Worm (Caenorhabditis elegans) whole organism, L4 larva: ENCODE data around the gene btb-16.
A peak's percentile ranks its signal among the peaks of the same experiment; 100 is the strongest.

Experiments
- F10B5.3 ChIP-seq: sonication (generic microtip); optimal IDR thresholded peaks from 2 replicates; lab custom pipeline; 2016; ENCODE audit warnings: mild to moderate bottlenecking, missing genetic modification characterization, missing compliant biosample characterization
- F49E8.2 ChIP-seq: sonication (generic microtip); optimal IDR thresholded peaks from 2 replicates; lab custom pipeline; 2016; ENCODE audit warnings: missing compliant biosample characterization, mild to moderate bottlenecking, missing genetic modification characterization, borderline replicate concordance
- Y5F2A.4 ChIP-seq: fragments of 200-800 bp; sonication (Bioruptor generic); optimal IDR thresholded peaks from 2 replicates; lab custom pipeline; 2018; ENCODE audit warnings: mild to moderate bottlenecking, missing genetic modification characterization, missing compliant biosample characterization
- aha-1 ChIP-seq: fragments of 150-350 bp; peaks from one replicate; lab custom pipeline; 2014; ENCODE audit warnings: missing biosample characterization, missing genetic modification characterization
- aly-2 ChIP-seq: sonication (generic microtip); optimal IDR thresholded peaks from 2 replicates; lab custom pipeline; 2018; ENCODE audit warnings: missing biosample characterization, missing genetic modification characterization
- ceh-28 ChIP-seq: fragments of 150-350 bp; optimal IDR thresholded peaks from 2 replicates; lab custom pipeline; 2014; ENCODE audit warnings: missing biosample characterization, missing genetic modification reagents, missing genetic modification characterization
- cey-2 ChIP-seq: sonication (generic microtip); optimal IDR thresholded peaks from 3 replicates; lab custom pipeline; 2017; ENCODE audit warnings: missing genetic modification characterization, mild to moderate bottlenecking, missing compliant biosample characterization, antibody characterized with exemption, borderline replicate concordance; ENCODE audit not compliant: insufficient read depth
- daf-12 ChIP-seq: fragments of 150-350 bp; optimal IDR thresholded peaks from 2 replicates; lab custom pipeline; 2014; ENCODE audit warnings: missing biosample characterization, missing genetic modification reagents, missing genetic modification characterization
- daf-8 ChIP-seq: fragments of 200-800 bp; sonication (Bioruptor generic); IDR thresholded peaks from 2 replicates; pipeline ENCODE4 v1.3.6; 2022; ENCODE audit warnings: missing genetic modification characterization, missing compliant biosample characterization
- dmd-6 ChIP-seq: fragments of 200-800 bp; sonication (Bioruptor generic); IDR thresholded peaks from 2 replicates; pipeline ENCODE4 v1.3.6; 2022; ENCODE audit warnings: missing genetic modification reagents, missing genetic modification characterization, missing compliant biosample characterization
- dmd-8 ChIP-seq: fragments of 200-800 bp; sonication (Bioruptor generic); IDR thresholded peaks from 2 replicates; pipeline ENCODE4 v1.3.6; 2022; ENCODE audit warnings: missing genetic modification characterization, missing compliant biosample characterization
- dve-1 ChIP-seq: sonication (generic microtip); optimal IDR thresholded peaks from 2 replicates; lab custom pipeline; 2017; ENCODE audit warnings: antibody characterized with exemption, mild to moderate bottlenecking, missing genetic modification characterization, missing compliant biosample characterization; ENCODE audit not compliant: insufficient read depth
- egl-43 ChIP-seq: fragments of 200-800 bp; sonication (Bioruptor generic); IDR thresholded peaks from 2 replicates; pipeline ENCODE4 v1.3.6; 2022; ENCODE audit warnings: missing genetic modification reagents, missing genetic modification characterization, missing compliant biosample characterization
- fkh-10 ChIP-seq: fragments of 150-350 bp; optimal IDR thresholded peaks from 2 replicates; lab custom pipeline; 2014; ENCODE audit warnings: missing biosample characterization, missing genetic modification reagents, missing genetic modification characterization
- fos-1 ChIP-seq: fragments of 150-350 bp; optimal IDR thresholded peaks from 2 replicates; lab custom pipeline; 2014; ENCODE audit warnings: missing biosample characterization, missing genetic modification characterization
- hif-1 ChIP-seq, 2 experiments: sonication (generic microtip); optimal IDR thresholded peaks; 2 replicates each; lab custom pipeline; 2016 to 2017; ENCODE audit warnings: missing compliant biosample characterization in 2 of 2, missing genetic modification characterization in 2 of 2, missing genetic modification reagents in 2 of 2, missing genotype in 2 of 2, mild to moderate bottlenecking in 1 of 2
- hlh-11 ChIP-seq: fragments of 200-800 bp; sonication (Bioruptor generic); optimal IDR thresholded peaks from 2 replicates; lab custom pipeline; 2018; ENCODE audit warnings: mild to moderate bottlenecking, missing genetic modification characterization, missing compliant biosample characterization
- hmg-1.1 ChIP-seq: fragments of 200-800 bp; sonication (Bioruptor generic); IDR thresholded peaks from 2 replicates; pipeline ENCODE4 v1.3.6; 2022; ENCODE audit warnings: missing genetic modification reagents, missing genetic modification characterization, missing compliant biosample characterization
- lin-29 ChIP-seq: fragments of 200-800 bp; sonication (Bioruptor generic); IDR thresholded peaks from 2 replicates; pipeline ENCODE4 v1.3.6; 2022; ENCODE audit warnings: missing genetic modification reagents, missing genetic modification characterization, missing compliant biosample characterization
- lir-3 ChIP-seq: sonication (generic microtip); optimal IDR thresholded peaks from 2 replicates; lab custom pipeline; 2016; ENCODE audit warnings: mild to moderate bottlenecking, missing genetic modification characterization, missing compliant biosample characterization
- lsy-2 ChIP-seq, 2 experiments: fragments of 150-350 bp in 1 of 2; sonication (generic microtip) in 1 of 2; optimal IDR thresholded peaks; 2 replicates each; lab custom pipeline; 2014 to 2017; ENCODE audit warnings: missing biosample characterization in 2 of 2, missing genetic modification characterization in 2 of 2
- madf-9 ChIP-seq: fragments of 200-800 bp; sonication (Bioruptor generic); conservative IDR thresholded peaks from 2 replicates; pipeline ENCODE4 v1.3.6; 2022; ENCODE audit warnings: missing genetic modification reagents, missing genetic modification characterization, missing compliant biosample characterization
- nhr-10 ChIP-seq: fragments of 150-350 bp; optimal IDR thresholded peaks from 2 replicates; lab custom pipeline; 2014; ENCODE audit warnings: missing biosample characterization, missing genetic modification characterization
- nhr-11 ChIP-seq: fragments of 150-350 bp; optimal IDR thresholded peaks from 2 replicates; lab custom pipeline; 2014; ENCODE audit warnings: missing biosample characterization, missing genetic modification characterization
- nhr-111 ChIP-seq: fragments of 200-800 bp; sonication (Bioruptor generic); optimal IDR thresholded peaks from 2 replicates; lab custom pipeline; 2018; ENCODE audit warnings: mild to moderate bottlenecking, missing genetic modification characterization, missing compliant biosample characterization
- nhr-48 ChIP-seq: sonication (generic microtip); optimal IDR thresholded peaks from 2 replicates; lab custom pipeline; 2016; ENCODE audit warnings: mild to moderate bottlenecking, missing genetic modification characterization, missing compliant biosample characterization
- nhr-6 ChIP-seq: fragments of 150-350 bp; optimal IDR thresholded peaks from 2 replicates; lab custom pipeline; 2014; ENCODE audit warnings: missing biosample characterization, missing genetic modification characterization
- nhr-76 ChIP-seq: fragments of 150-350 bp; optimal IDR thresholded peaks from 2 replicates; lab custom pipeline; 2014; ENCODE audit warnings: missing biosample characterization, missing genetic modification characterization
- nhr-77 ChIP-seq: fragments of 150-350 bp; optimal IDR thresholded peaks from 2 replicates; lab custom pipeline; 2014; ENCODE audit warnings: missing biosample characterization, missing genetic modification characterization
- set-16 ChIP-seq: fragments of 200-800 bp; sonication (Bioruptor generic); IDR thresholded peaks from 2 replicates; pipeline ENCODE4 v1.3.6; 2022; ENCODE audit warnings: missing genetic modification reagents, missing genetic modification characterization, missing compliant biosample characterization
- skn-1 ChIP-seq: fragments of 150-350 bp; optimal IDR thresholded peaks from 2 replicates; lab custom pipeline; 2014; ENCODE audit warnings: missing biosample characterization, missing genetic modification characterization
- spr-3 ChIP-seq: fragments of 200-800 bp; sonication (Bioruptor generic); optimal IDR thresholded peaks from 2 replicates; lab custom pipeline; 2018; ENCODE audit warnings: mild to moderate bottlenecking, missing genetic modification characterization, missing compliant biosample characterization
- unc-130 ChIP-seq: sonication (generic microtip); optimal IDR thresholded peaks from 2 replicates; lab custom pipeline; 2016; ENCODE audit warnings: missing genetic modification reagents, missing genetic modification characterization, missing compliant biosample characterization
- unc-62 ChIP-seq, 3 experiments: fragments of 150-350 bp in 1 of 3; sonication (generic microtip); optimal IDR thresholded peaks in 2 of 3; peaks in 1 of 3; 1 replicate in 1 of 3; 2 replicates in 2 of 3; lab custom pipeline; 2014 to 2017; ENCODE audit warnings: missing biosample characterization in 3 of 3, missing genetic modification characterization in 3 of 3, missing genetic modification reagents in 3 of 3, missing genotype in 1 of 3
- zfp-3 ChIP-seq: fragments of 200-800 bp; sonication (Bioruptor generic); conservative IDR thresholded peaks from 2 replicates; pipeline ENCODE4 v1.3.6; 2022; ENCODE audit warnings: missing genetic modification reagents, missing genetic modification characterization, missing compliant biosample characterization
- ztf-11 ChIP-seq: fragments of 150-350 bp; optimal IDR thresholded peaks from 2 replicates; lab custom pipeline; 2014; ENCODE audit warnings: missing biosample characterization, missing genetic modification characterization
- ztf-7 ChIP-seq: fragments of 150-350 bp; optimal IDR thresholded peaks from 2 replicates; lab custom pipeline; 2014; ENCODE audit warnings: missing biosample characterization, missing genetic modification characterization

Gene btb-16

DNA sequence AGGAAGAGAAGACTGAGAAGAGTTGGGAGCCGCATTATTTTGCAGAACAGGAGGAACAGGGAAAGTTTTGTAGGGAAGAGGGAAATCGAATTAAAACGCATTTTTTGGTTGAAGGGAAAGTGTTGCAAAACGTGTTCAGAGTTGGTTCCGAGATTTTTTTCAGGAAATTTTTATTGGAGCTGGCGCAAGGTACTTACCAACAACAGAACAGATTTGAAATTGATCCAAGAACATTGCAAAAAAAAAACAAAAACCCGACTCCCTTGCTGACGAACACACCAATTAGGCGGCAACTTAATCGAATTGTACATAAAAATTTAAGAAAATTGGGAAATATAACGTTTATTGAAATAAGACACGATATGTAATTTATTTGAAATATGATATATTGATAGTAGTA, 41.9 kb downstream of the btb-16 start, which contains the start of gene F14D2.7:
Gene F14D2.7, minus strand, starts transcription at position 101 of the 400 bp plus-strand sequence.
- TF ChIP-seq unc-62 (GFP tag; optimal IDR thresholded peaks at IDR 0.05 in 1 of 2; lab: Kevin White, UChicago) (peak in 1 of 2 experiments; percentile 31), unc-62 (tag; optimal IDR thresholded peaks at IDR 0.05; lab: Kevin White, UChicago) (no peak), aly-2 (tag; lab: Kevin White, UChicago) (no peak), nhr-10 (tag; lab: Kevin White, UChicago) (no peak), aha-1 (peak; percentile 79)

ce11 chrII:3340251-3340650, 43.6 kb downstream of the btb-16 start, which contains the start of gene F14D2.5:
Gene F14D2.5 (plus strand): TSS chrII:3340551.
- no peak for TF ChIP-seq fos-1 (tag; lab: Kevin White, UChicago)
- no peak for TF ChIP-seq zfp-3
- TF ChIP-seq lsy-2 (tag; optimal IDR thresholded peaks at IDR 0.05; lab: Kevin White, UChicago) = no peak
- no peak for TF ChIP-seq hmg-1.1 (GFP tag; lab: Robert Waterston, UW)
- no peak for TF ChIP-seq aha-1
- no peak for TF ChIP-seq egl-43 (GFP tag; lab: Robert Waterston, UW)
- no peak for TF ChIP-seq set-16
- no peak for TF ChIP-seq nhr-77 (tag; lab: Kevin White, UChicago)
- TF ChIP-seq nhr-11 (tag; lab: Kevin White, UChicago) = no peak
- no peak for TF ChIP-seq nhr-6 (tag; lab: Kevin White, UChicago)
- no peak for TF ChIP-seq dmd-8 (GFP tag; lab: Robert Waterston, UW)
- TF ChIP-seq nhr-111 (GFP tag; lab: Kevin White, UChicago) = no peak

DNA sequence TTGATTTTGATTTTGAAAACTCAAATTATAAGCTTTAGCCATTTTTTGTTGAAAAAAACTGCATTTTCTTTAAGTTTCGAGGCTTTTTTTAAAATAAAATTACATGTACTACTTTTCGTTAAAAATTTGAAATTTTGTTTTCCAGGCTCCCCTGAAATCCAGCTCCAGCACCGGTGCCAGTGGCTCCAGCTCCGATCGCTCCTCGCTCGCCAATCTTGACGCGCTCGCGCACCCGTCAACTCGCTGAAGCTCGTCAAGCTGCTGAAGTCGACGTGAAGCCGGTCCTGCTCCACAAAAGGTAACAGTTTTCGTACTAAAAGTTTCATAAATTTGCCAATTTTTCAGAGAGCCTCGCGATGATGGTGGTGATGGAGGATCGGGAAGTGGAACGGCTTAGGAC, 44.1 kb downstream of the btb-16 start:
- TF ChIP-seq set-16 (peak; percentile 87), nhr-11 (tag; lab: Kevin White, UChicago) (no peak)

DNA sequence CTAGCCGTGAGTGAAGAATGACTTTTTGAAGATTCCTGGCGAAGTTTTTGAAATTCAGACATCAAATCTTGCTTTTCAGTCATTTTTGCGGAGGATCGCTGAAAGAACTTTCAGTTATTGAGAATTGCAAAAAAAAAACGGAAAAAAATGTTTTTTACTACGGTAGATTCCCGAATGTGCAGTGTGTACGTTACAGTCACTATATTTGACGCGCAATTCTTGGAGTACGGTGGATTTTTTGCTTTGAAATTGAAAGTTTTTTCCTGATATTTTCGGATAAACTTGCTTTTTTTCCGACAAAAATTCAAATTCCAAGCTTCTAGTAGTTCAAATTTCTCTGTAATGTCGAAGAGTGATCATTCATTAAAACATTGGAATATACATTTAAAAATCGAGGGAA, 45.3 kb downstream of the btb-16 start, which contains the start of gene F14D2.11:
Gene F14D2.11, minus strand, starts transcription at position 101 of the 400 bp plus-strand sequence.
- no peak for TF ChIP-seq F49E8.2
- TF ChIP-seq aly-2 (tag; lab: Kevin White, UChicago) = no peak
- TF ChIP-seq skn-1 (tag; lab: Kevin White, UChicago) = no peak
- TF ChIP-seq unc-62 (GFP tag; optimal IDR thresholded peaks at IDR 0.05 in 1 of 2; lab: Kevin White, UChicago) = no peak
- no peak for TF ChIP-seq unc-62 (tag; optimal IDR thresholded peaks at IDR 0.05; lab: Kevin White, UChicago)
- TF ChIP-seq hlh-11 (tag; lab: Kevin White, UChicago) = no peak
- no peak for TF ChIP-seq lsy-2 (tag; optimal IDR thresholded peaks at IDR 0.05; lab: Kevin White, UChicago)
- TF ChIP-seq fkh-10 (GFP tag; lab: Kevin White, UChicago) = no peak
- TF ChIP-seq ztf-7 (tag; lab: Kevin White, UChicago) = no peak
- no peak for TF ChIP-seq ceh-28 (tag; lab: Kevin White, UChicago)
- no peak for TF ChIP-seq daf-12
- no peak for TF ChIP-seq dmd-6

DNA sequence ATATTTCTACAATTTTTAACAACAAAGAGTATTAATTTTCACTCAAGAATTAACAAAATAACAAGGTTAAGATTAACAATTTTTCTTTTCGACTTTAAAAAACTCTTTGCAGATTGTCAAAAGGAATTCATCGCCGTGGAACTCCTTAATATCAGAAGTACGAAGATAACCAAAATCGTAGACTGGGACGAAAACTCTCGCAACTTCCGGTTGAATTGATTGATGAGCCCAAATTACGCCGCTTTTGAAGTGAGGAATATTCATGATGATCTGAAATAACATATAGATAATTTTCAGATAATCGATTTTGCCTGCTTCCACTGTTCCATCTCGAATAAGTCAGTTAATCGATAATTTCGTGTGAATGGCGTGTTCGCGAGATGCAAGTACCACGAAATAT, 47.0 kb downstream of the btb-16 start, which contains the start of gene F14D2.15:
Gene F14D2.15, minus strand, starts transcription at position 101 of the 400 bp plus-strand sequence.
- TF ChIP-seq cey-2 (tag; lab: Kevin White, UChicago) (no peak), madf-9 (GFP tag; lab: Robert Waterston, UW) (no peak), ceh-28 (tag; lab: Kevin White, UChicago) (peak; percentile 49)

ce11 chrII:3344917-3345316, 48.2 kb downstream of the btb-16 start, which contains the start of gene bath-28:
Gene bath-28 (minus strand): TSS chrII:3344967.
- TF ChIP-seq daf-8 (GFP tag; lab: Robert Waterston, UW) (no peak), lir-3 (tag; lab: Kevin White, UChicago) (no peak), spr-3 (no peak), daf-12 (no peak), fkh-10 (GFP tag; lab: Kevin White, UChicago) (no peak), nhr-76 (tag; lab: Kevin White, UChicago) (no peak), dmd-6 (no peak), cey-2 (tag; lab: Kevin White, UChicago) (no peak), nhr-48 (tag; lab: Kevin White, UChicago) (no peak), Y5F2A.4 (GFP tag; lab: Kevin White, UChicago) (no peak), dve-1 (no peak), aha-1 (no peak), unc-130 (GFP tag; lab: Kevin White, UChicago) (no peak), F10B5.3 (tag; lab: Kevin White, UChicago) (no peak), lin-29 (GFP tag; lab: Robert Waterston, UW) (no peak), hif-1 (tag; optimal IDR thresholded peaks at IDR 0.05; lab: Kevin White, UChicago) (no peak), ztf-11 (tag; lab: Kevin White, UChicago) (no peak)
